Worm (Caenorhabditis elegans) whole organism, L2 larva: Measurements from ENCODE around the gene dhcr-24.

Experiments used
- C34F6.9 ChIP-seq: fragments of 150-350 bp; optimal IDR thresholded peaks from 2 replicates; lab custom pipeline; 2014; ENCODE audit warnings: missing biosample characterization, missing genetic modification characterization
- F13H6.1 ChIP-seq: sonication (generic microtip); optimal IDR thresholded peaks from 2 replicates; lab custom pipeline; 2016; ENCODE audit warnings: missing genetic modification characterization, missing compliant biosample characterization
- R02D3.7 ChIP-seq: fragments of 150-350 bp; optimal IDR thresholded peaks from 2 replicates; lab custom pipeline; 2014; ENCODE audit warnings: missing biosample characterization, missing genetic modification characterization
- Y55F3AM.14 ChIP-seq: fragments of 200-800 bp; sonication (Bioruptor generic); optimal IDR thresholded peaks from 2 replicates; lab custom pipeline; 2018; ENCODE audit warnings: mild to moderate bottlenecking, missing genetic modification characterization, missing compliant biosample characterization
- ZK546.5 ChIP-seq: sonication (generic microtip); optimal IDR thresholded peaks from 2 replicates; lab custom pipeline; 2017; ENCODE audit warnings: missing biosample characterization, missing genetic modification characterization
- alr-1 ChIP-seq: fragments of 150-350 bp; optimal IDR thresholded peaks from 2 replicates; lab custom pipeline; 2014; ENCODE audit warnings: missing biosample characterization, missing genetic modification characterization
- aly-2 ChIP-seq: fragments of 150-350 bp; optimal IDR thresholded peaks from 2 replicates; lab custom pipeline; 2014; ENCODE audit warnings: missing biosample characterization, missing genetic modification characterization
- ama-1 ChIP-seq: fragments of 150-350 bp; optimal IDR thresholded peaks from 2 replicates; lab custom pipeline; 2018; ENCODE audit warnings: inconsistent platforms
- blmp-1 ChIP-seq: sonication (generic microtip); optimal IDR thresholded peaks from 2 replicates; lab custom pipeline; 2017; ENCODE audit warnings: missing genetic modification characterization, mild to moderate bottlenecking, missing compliant biosample characterization, antibody characterized with exemption, moderate library complexity; ENCODE audit not compliant: insufficient read depth
- ceh-16 ChIP-seq: fragments of 150-350 bp; optimal IDR thresholded peaks from 2 replicates; lab custom pipeline; 2014; ENCODE audit warnings: missing biosample characterization, missing genetic modification characterization
- ceh-82 ChIP-seq: fragments of 150-350 bp; optimal IDR thresholded peaks from 2 replicates; lab custom pipeline; 2014; ENCODE audit warnings: missing biosample characterization, missing genetic modification characterization
- crh-2 ChIP-seq: sonication (generic microtip); optimal IDR thresholded peaks from 2 replicates; lab custom pipeline; 2017; ENCODE audit warnings: missing biosample characterization, missing genetic modification characterization
- dmd-4 ChIP-seq: sonication (generic microtip); optimal IDR thresholded peaks from 2 replicates; lab custom pipeline; 2017; ENCODE audit warnings: missing biosample characterization, missing genetic modification characterization
- egl-27 ChIP-seq: sonication (generic microtip); optimal IDR thresholded peaks from 3 replicates; lab custom pipeline; 2017; ENCODE audit warnings: missing biosample characterization, missing genetic modification reagents, missing genetic modification characterization
- elt-1 ChIP-seq: fragments of 150-350 bp; optimal IDR thresholded peaks from 2 replicates; lab custom pipeline; 2014; ENCODE audit warnings: missing biosample characterization, missing genetic modification characterization
- fos-1 ChIP-seq: fragments of 150-350 bp; optimal IDR thresholded peaks from 2 replicates; lab custom pipeline; 2014; ENCODE audit warnings: missing biosample characterization, missing genetic modification characterization
- gmeb-1 ChIP-seq: fragments of 150-350 bp; optimal IDR thresholded peaks from 2 replicates; lab custom pipeline; 2014; ENCODE audit warnings: missing biosample characterization, missing genetic modification characterization
- lin-11 ChIP-seq: fragments of 150-350 bp; sonication (generic microtip); optimal IDR thresholded peaks from 2 replicates; lab custom pipeline; 2014; ENCODE audit warnings: missing biosample characterization, missing genetic modification characterization, inconsistent platforms, mixed read lengths
- lin-13 ChIP-seq: fragments of 150-350 bp; optimal IDR thresholded peaks from 2 replicates; lab custom pipeline; 2014; ENCODE audit warnings: missing biosample characterization, missing genetic modification reagents, missing genetic modification characterization
- lin-39 ChIP-seq: fragments of 150-350 bp; optimal IDR thresholded peaks from 2 replicates; lab custom pipeline; 2014; ENCODE audit warnings: missing biosample characterization, missing genetic modification reagents, missing genetic modification characterization
- lsy-2 ChIP-seq, 2 experiments: fragments of 150-350 bp in 1 of 2; sonication (generic microtip) in 1 of 2; optimal IDR thresholded peaks; 2 replicates each; lab custom pipeline; 2014 to 2017; ENCODE audit warnings: missing biosample characterization in 2 of 2, missing genetic modification characterization in 2 of 2
- mab-5 ChIP-seq: fragments of 150-350 bp; optimal IDR thresholded peaks from 2 replicates; lab custom pipeline; 2014; ENCODE audit warnings: missing biosample characterization, missing genetic modification characterization
- mdl-1 ChIP-seq, 2 experiments: fragments of 150-350 bp in 1 of 2; sonication (generic microtip) in 1 of 2; optimal IDR thresholded peaks; 2 replicates each; lab custom pipeline; 2017; ENCODE audit warnings: missing biosample characterization in 2 of 2, missing genetic modification characterization in 2 of 2
- nhr-11 ChIP-seq: fragments of 150-350 bp; optimal IDR thresholded peaks from 2 replicates; lab custom pipeline; 2014; ENCODE audit warnings: missing biosample characterization, missing genetic modification characterization
- nhr-12 ChIP-seq: fragments of 150-350 bp; optimal IDR thresholded peaks from 2 replicates; lab custom pipeline; 2014; ENCODE audit warnings: missing biosample characterization, missing genetic modification characterization
- nhr-129 ChIP-seq: fragments of 150-350 bp; optimal IDR thresholded peaks from 2 replicates; lab custom pipeline; 2014; ENCODE audit warnings: missing biosample characterization, missing genetic modification characterization
- nhr-21 ChIP-seq: fragments of 150-350 bp; optimal IDR thresholded peaks from 2 replicates; lab custom pipeline; 2014; ENCODE audit warnings: missing biosample characterization, missing genetic modification characterization
- nhr-237 ChIP-seq: fragments of 150-350 bp; optimal IDR thresholded peaks from 2 replicates; lab custom pipeline; 2014; ENCODE audit warnings: missing biosample characterization, missing genetic modification characterization
- nhr-25 ChIP-seq: fragments of 150-350 bp; sonication (generic microtip); optimal IDR thresholded peaks from 3 replicates; lab custom pipeline; 2014; ENCODE audit warnings: missing biosample characterization, missing genetic modification characterization
- nhr-6 ChIP-seq: fragments of 150-350 bp; optimal IDR thresholded peaks from 2 replicates; lab custom pipeline; 2014; ENCODE audit warnings: missing biosample characterization, missing genetic modification characterization
- nhr-77 ChIP-seq: fragments of 150-350 bp; optimal IDR thresholded peaks from 2 replicates; lab custom pipeline; 2014; ENCODE audit warnings: missing biosample characterization, missing genetic modification characterization
- peb-1 ChIP-seq: fragments of 150-350 bp; optimal IDR thresholded peaks from 2 replicates; lab custom pipeline; 2014; ENCODE audit warnings: missing biosample characterization, missing genetic modification characterization
- sem-4 ChIP-seq: fragments of 150-350 bp; optimal IDR thresholded peaks from 2 replicates; lab custom pipeline; 2014; ENCODE audit warnings: missing biosample characterization, missing genetic modification reagents, missing genetic modification characterization
- sma-3 ChIP-seq: sonication (generic microtip); optimal IDR thresholded peaks from 2 replicates; lab custom pipeline; 2016; ENCODE audit warnings: missing genetic modification reagents, missing genetic modification characterization, missing compliant biosample characterization
- sma-9 ChIP-seq, 2 experiments: fragments of 150-350 bp in 1 of 2; sonication (generic microtip) in 1 of 2; optimal IDR thresholded peaks; 2 replicates each; lab custom pipeline; 2014 to 2016; ENCODE audit warnings: missing genetic modification characterization in 2 of 2, mild to moderate bottlenecking in 1 of 2, missing biosample characterization in 1 of 2, missing compliant biosample characterization in 1 of 2, missing genetic modification reagents in 1 of 2, moderate library complexity in 1 of 2
- snpc-4 ChIP-seq: fragments of 150-350 bp; optimal IDR thresholded peaks from 2 replicates; lab custom pipeline; 2014; ENCODE audit warnings: missing biosample characterization, missing genetic modification characterization
- unc-39 ChIP-seq: fragments of 150-350 bp; optimal IDR thresholded peaks from 2 replicates; lab custom pipeline; 2014; ENCODE audit warnings: missing biosample characterization, missing genetic modification characterization
- unc-55 ChIP-seq: fragments of 150-350 bp; sonication (generic microtip); optimal IDR thresholded peaks from 3 replicates; lab custom pipeline; 2014; ENCODE audit warnings: missing biosample characterization, missing genetic modification reagents, missing genetic modification characterization
- zag-1 ChIP-seq: fragments of 150-350 bp; optimal IDR thresholded peaks from 2 replicates; lab custom pipeline; 2014; ENCODE audit warnings: missing biosample characterization, missing genetic modification characterization
- ztf-1 ChIP-seq: fragments of 200-800 bp; sonication (Bioruptor generic); conservative IDR thresholded peaks from 2 replicates; pipeline ENCODE4 v1.3.6; 2022; ENCODE audit warnings: missing genetic modification characterization, missing compliant biosample characterization
- ztf-11 ChIP-seq: sonication (generic microtip); optimal IDR thresholded peaks from 2 replicates; lab custom pipeline; 2017; ENCODE audit warnings: missing biosample characterization, missing genetic modification characterization
- ztf-4 ChIP-seq: fragments of 150-350 bp; optimal IDR thresholded peaks from 2 replicates; lab custom pipeline; 2014; ENCODE audit warnings: missing biosample characterization, missing genetic modification characterization

The dhcr-24 gene

DNA sequence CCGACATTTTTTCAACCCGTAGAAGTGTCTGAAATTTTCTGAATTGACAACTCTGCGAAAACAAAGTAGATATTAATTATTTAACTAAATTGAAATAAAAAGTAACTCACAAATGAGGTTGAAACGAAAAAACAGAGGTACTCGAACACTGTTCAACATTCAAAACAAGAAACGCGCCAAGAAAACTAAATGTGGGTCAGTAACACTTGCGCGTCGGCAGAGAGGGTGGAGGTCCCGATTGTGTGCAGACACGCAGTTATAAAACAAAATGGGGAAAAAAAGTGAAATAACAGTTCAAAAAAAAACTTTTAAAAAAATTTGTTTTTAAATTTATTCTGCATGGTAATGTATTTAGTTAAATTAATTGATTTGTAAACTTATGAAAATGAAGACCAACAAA lies 4.5 kb downstream of the dhcr-24 start (continued):
- TF ChIP-seq egl-27 (tag; lab: Kevin White, UChicago) = peak; percentile 51
- no peak for TF ChIP-seq zag-1
- TF ChIP-seq sma-3 (GFP tag; lab: Kevin White, UChicago) = no peak
- TF ChIP-seq Y55F3AM.14 (GFP tag; lab: Kevin White, UChicago) = no peak
- TF ChIP-seq nhr-237 (tag; lab: Kevin White, UChicago) = no peak
- TF ChIP-seq lin-11 (tag; lab: Kevin White, UChicago) = no peak
- TF ChIP-seq elt-1 (tag; lab: Kevin White, UChicago) = no peak
- no peak for TF ChIP-seq alr-1 (tag; lab: Kevin White, UChicago)
- TF ChIP-seq nhr-129 (tag; lab: Kevin White, UChicago) = no peak
- no peak for TF ChIP-seq nhr-21 (tag; lab: Kevin White, UChicago)
- TF ChIP-seq unc-39 = no peak
- TF ChIP-seq R02D3.7 = no peak
- TF ChIP-seq ama-1 (lab: Kevin White, UChicago) = no peak
- TF ChIP-seq F13H6.1 (tag; lab: Kevin White, UChicago) = peak; percentile 30
- peak; percentile 20 for TF ChIP-seq crh-2
- no peak for TF ChIP-seq ceh-16
- TF ChIP-seq aly-2 (tag; lab: Kevin White, UChicago) = no peak
- no peak for TF ChIP-seq dmd-4 (tag; lab: Kevin White, UChicago)

DNA sequence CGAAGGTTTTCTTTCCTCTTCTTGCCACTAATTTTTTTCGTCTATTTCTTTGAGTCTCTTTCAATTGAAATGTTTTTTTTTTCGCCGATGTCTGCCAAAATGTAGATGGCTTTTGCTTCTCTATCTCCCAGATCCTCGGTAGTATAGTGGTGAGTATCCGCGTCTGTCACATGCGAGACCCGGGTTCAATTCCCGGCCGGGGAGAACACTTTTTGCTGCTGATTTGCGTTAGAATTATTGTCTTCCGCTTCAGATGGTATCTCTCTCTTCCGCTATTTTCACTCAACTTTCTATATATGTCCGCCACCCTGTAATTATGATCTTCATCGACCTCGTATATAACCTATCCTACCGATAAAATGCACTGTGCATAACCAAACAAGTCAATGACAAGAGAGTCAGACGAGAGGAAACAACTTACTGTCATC lies 10.5 kb downstream of the dhcr-24 start:
- TF ChIP-seq lin-13 (GFP tag; lab: Kevin White, UChicago) (peak; percentile 58), ztf-11 (no peak), dmd-4 (tag; lab: Kevin White, UChicago) (no peak), fos-1 (tag; lab: Kevin White, UChicago) (peak; percentile 71), C34F6.9 (tag; lab: Kevin White, UChicago) (peak; percentile 63), peb-1 (tag; lab: Kevin White, UChicago) (no peak), ztf-4 (tag; lab: Kevin White, UChicago) (peak; percentile 13), F13H6.1 (tag; lab: Kevin White, UChicago) (peak; percentile 63), egl-27 (tag; lab: Kevin White, UChicago) (peak; percentile 70), sma-9 (GFP tag; optimal IDR thresholded peaks at IDR 0.05; lab: Kevin White, UChicago) (peak; percentile 58), sma-9 (tag; optimal IDR thresholded peaks at IDR 0.05; lab: Kevin White, UChicago) (no peak), aly-2 (tag; lab: Kevin White, UChicago) (no peak), sma-3 (GFP tag; lab: Kevin White, UChicago) (peak; percentile 55), gmeb-1 (tag; lab: Kevin White, UChicago) (peak; percentile 37), nhr-25 (peak; percentile 64), unc-55 (GFP tag; lab: Kevin White, UChicago) (peak; percentile 80), lsy-2 (tag; optimal IDR thresholded peaks at IDR 0.05; lab: Kevin White, UChicago) (peak; percentile 53 to 67), blmp-1 (tag; lab: Kevin White, UChicago) (peak; percentile 57), Y55F3AM.14 (GFP tag; lab: Kevin White, UChicago) (peak; percentile 56), nhr-6 (tag; lab: Kevin White, UChicago) (peak; percentile 13), nhr-12 (tag; lab: Kevin White, UChicago) (no peak), mab-5 (tag; lab: Kevin White, UChicago) (peak; percentile 11), zag-1 (no peak), snpc-4 (tag; lab: Kevin White, UChicago) (no peak), nhr-77 (tag; lab: Kevin White, UChicago) (no peak), ama-1 (lab: Kevin White, UChicago) (no peak), lin-39 (tag; lab: Kevin White, UChicago) (no peak), nhr-21 (tag; lab: Kevin White, UChicago) (peak; percentile 73), mdl-1 (tag; optimal IDR thresholded peaks at IDR 0.05; lab: Kevin White, UChicago) (peak in 1 of 2 experiments; percentile 50), nhr-129 (tag; lab: Kevin White, UChicago) (peak; percentile 56), crh-2 (peak; percentile 70), ZK546.5 (tag; lab: Kevin White, UChicago) (no peak), ztf-1 (GFP tag; lab: Robert Waterston, UW) (no peak), ceh-82 (tag; lab: Kevin White, UChicago) (no peak), sem-4 (tag; lab: Kevin White, UChicago) (peak; percentile 67), elt-1 (tag; lab: Kevin White, UChicago) (no peak), nhr-11 (tag; lab: Kevin White, UChicago) (peak; percentile 56), R02D3.7 (no peak)
- TF ChIP-seq, all 48 proteins: peak for 22
